Fruit fly (Drosophila melanogaster): ENCODE data around the gene bcn92.

bcn92 gene

DNA sequence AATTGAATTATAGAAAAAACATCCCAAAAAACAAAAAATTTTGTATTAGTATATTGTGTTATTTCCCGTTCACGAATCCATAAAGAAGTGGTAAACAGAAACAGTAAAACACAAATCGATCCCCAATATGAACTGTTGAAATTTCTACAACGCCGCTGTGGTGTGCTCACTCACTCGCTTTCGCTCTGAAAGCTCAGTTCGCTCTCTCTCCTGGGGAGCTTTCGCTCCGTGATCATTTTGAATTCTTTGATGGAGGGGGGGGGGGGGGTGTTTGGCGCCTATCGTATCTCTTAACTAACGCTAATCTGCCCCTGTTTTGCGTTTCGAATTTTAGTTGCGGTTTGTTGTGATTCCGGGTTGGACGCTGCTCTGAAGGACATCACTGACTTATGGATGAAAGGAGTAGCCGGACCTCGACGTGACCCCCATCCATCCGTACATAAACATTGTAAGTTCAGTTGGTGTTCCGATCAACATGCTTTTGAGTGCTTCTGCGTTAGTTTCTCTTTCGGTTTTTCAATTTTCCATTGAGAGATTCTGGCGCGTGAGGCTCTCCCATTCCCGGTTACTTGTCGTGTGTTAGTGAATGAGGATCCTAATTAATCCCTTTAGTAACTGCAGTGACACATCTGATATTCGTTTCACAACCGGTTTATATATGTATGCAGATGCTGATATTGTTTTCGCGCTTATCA, 8.1 kb downstream of the bcn92 start, which contains the start of gene D2hgdh (continued):
- no peak for TF ChIP-seq CG11085 (GFP tag; IDR thresholded peaks at IDR 0.05)
- TF ChIP-seq gem (tag; optimal IDR thresholded peaks at IDR 0.05): peak; percentile 30
- no peak for TF ChIP-seq trem (tag; optimal IDR thresholded peaks at IDR 0.05)
- no peak for TF ChIP-seq Scr (GFP tag; IDR thresholded peaks at IDR 0.05; ENCODE audit: partially characterized antibody)
- no peak for TF ChIP-seq CG18619 (GFP tag; optimal IDR thresholded peaks at IDR 0.05)
- no peak for TF ChIP-seq twi (tag; optimal IDR thresholded peaks at IDR 0.05)
- TF ChIP-seq Ada2b (GFP tag; IDR thresholded peaks at IDR 0.05): 0 out of 2 replicates have a peak, but pooled peaks have one; percentile 7
- peak; percentile 15 for TF ChIP-seq Jarid2 (GFP tag; optimal IDR thresholded peaks at IDR 0.05)
- TF ChIP-seq row (GFP tag; IDR thresholded peaks at IDR 0.05): peak; percentile 21; the same call in 1 of the 3 replicates
- no peak for TF ChIP-seq CG8290 (GFP tag; optimal IDR thresholded peaks at IDR 0.05)
- TF ChIP-seq CG8290 (tag; optimal IDR thresholded peaks at IDR 0.05): peak in 1 of 2 experiments; percentile 39
- no peak for TF ChIP-seq kah (GFP tag; optimal IDR thresholded peaks at IDR 0.05)
- peak; percentile 30 for TF ChIP-seq CG2678 (tag; optimal IDR thresholded peaks at IDR 0.05)
- TF ChIP-seq CG15073 (GFP tag; optimal IDR thresholded peaks at IDR 0.05): no peak
- TF ChIP-seq lilli (GFP tag; optimal IDR thresholded peaks at IDR 0.05): peak; percentile 45
- TF ChIP-seq Rx (GFP tag; IDR thresholded peaks at IDR 0.05): no peak
- peak; percentile 14 for TF ChIP-seq zfh2 (GFP tag; optimal IDR thresholded peaks at IDR 0.05)
- peak; percentile 60 for TF ChIP-seq Rfx (GFP tag; IDR thresholded peaks at IDR 0.05)
- TF ChIP-seq CG13287 (GFP tag; IDR thresholded peaks at IDR 0.05; ENCODE audit: partially characterized antibody): peak; percentile 33; the same call in 1 of the 2 replicates

DNA sequence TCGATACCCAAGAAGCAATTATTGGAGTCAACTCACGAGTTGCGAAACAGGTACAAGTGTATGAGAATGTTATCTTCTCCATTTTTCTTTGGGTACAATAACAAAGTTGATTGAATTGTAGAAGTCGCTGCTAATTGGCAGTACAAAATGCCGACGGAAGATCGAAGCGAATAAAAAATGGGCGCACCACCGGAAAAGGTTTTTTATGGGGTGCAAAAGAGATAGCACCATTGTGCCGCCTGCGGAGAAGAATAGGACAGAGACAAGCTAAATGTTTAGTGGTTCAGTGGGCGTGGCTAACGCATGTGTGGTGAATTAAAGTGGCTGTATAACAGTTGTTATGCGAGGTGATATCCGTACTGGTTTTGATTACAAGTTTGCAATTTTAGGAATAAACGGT, 9.0 kb downstream of the bcn92 start:
- TF ChIP-seq zen (tag; optimal IDR thresholded peaks at IDR 0.05) (peak; percentile 10), ci (GFP tag; IDR thresholded peaks at IDR 0.05) (peak; percentile 48; the same call in 1 of the 3 replicates), CG4707 (GFP tag; optimal IDR thresholded peaks at IDR 0.05) (peak; percentile 5), CG13894 (tag; optimal IDR thresholded peaks at IDR 0.05) (no peak), CG6654 (GFP tag; optimal IDR thresholded peaks at IDR 0.05) (no peak), CG10321 (GFP tag; IDR thresholded peaks at IDR 0.05) (peak; percentile 95), CG8290 (GFP tag; optimal IDR thresholded peaks at IDR 0.05) (no peak), CG8290 (tag; optimal IDR thresholded peaks at IDR 0.05) (peak in 1 of 2 experiments; percentile 15), CG11398 (GFP tag; optimal IDR thresholded peaks at IDR 0.05) (no peak), CG17802 (tag; optimal IDR thresholded peaks at IDR 0.05) (no peak), crol (GFP tag; IDR thresholded peaks at IDR 0.05) (peak; percentile 8; the same call in 1 of the 2 replicates), otp (GFP tag; IDR thresholded peaks at IDR 0.05) (0 out of 3 replicates have a peak, but pooled peaks have one; percentile 41), chinmo (GFP tag; IDR thresholded peaks at IDR 0.05; ENCODE audit: partially characterized antibody) (no peak), CG8388 (GFP tag; optimal IDR thresholded peaks at IDR 0.05) (peak; percentile 7), CG3065 (GFP tag; optimal IDR thresholded peaks at IDR 0.05) (no peak), Nf-YA (GFP tag; IDR thresholded peaks at IDR 0.05) (peak; percentile 68), sna (GFP tag; IDR thresholded peaks at IDR 0.05; ENCODE audit: partially characterized antibody) (no peak), vvl (GFP tag; IDR thresholded peaks at IDR 0.05) (peak; percentile 41; the same call in 1 of the 2 replicates), pan (optimal IDR thresholded peaks at IDR 0.05) (no peak), pan (GFP tag; optimal IDR thresholded peaks at IDR 0.05 in 1 of 2, IDR thresholded peaks at IDR 0.05 in 1 of 2) (no peak), cg (GFP tag; optimal IDR thresholded peaks at IDR 0.05) (peak; percentile 48), seq (GFP tag; IDR thresholded peaks at IDR 0.05) (peak; percentile 75; the same call in 1 of the 2 replicates), CG13424 (tag; optimal IDR thresholded peaks at IDR 0.05) (no peak), Adf1 (GFP tag; IDR thresholded peaks at IDR 0.05) (peak; percentile 61), Med (GFP tag) (peak; percentile 77), CG10274 (GFP tag; optimal IDR thresholded peaks at IDR 0.05) (no peak), CG17328 (GFP tag; IDR thresholded peaks at IDR 0.05) (0 out of 2 replicates have a peak, but pooled peaks have one; percentile 6), phol (tag; optimal IDR thresholded peaks at IDR 0.05) (peak; percentile 24), CG8478 (optimal IDR thresholded peaks at IDR 0.05) (no peak), lab (GFP tag; optimal IDR thresholded peaks at IDR 0.05) (no peak), nerfin-1 (tag; optimal IDR thresholded peaks at IDR 0.05) (peak; percentile 29), run (tag; optimal IDR thresholded peaks at IDR 0.05) (no peak)

Measured in whole organism, embryonic.